ENCODE assay signal across 5 worm cellular contexts in the genomic region with DNA sequence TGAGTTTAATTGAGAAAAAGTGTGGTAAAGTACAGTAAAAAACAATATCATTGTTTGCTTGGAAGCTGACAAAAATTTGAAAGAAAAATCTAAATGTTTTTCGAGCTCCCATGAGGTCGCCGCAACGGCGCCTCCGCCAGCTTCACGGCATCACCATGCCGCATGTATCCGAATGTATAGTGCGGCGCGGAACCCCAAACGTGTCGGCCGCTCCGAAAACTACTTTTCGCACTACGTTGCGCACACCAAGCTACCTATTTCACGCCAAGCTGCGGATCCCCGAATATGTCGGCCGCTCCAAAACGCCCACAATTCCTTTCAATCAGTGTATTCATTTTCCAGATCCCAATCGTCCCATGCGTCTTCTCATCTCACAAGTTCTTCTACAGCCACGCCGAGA.
A peak's percentile ranks its signal among the peaks of the same experiment; 100 is the strongest.
TF ChIP-seq lines count a peak whose summit lies in the region.

No protein-coding gene starts in this region.

TF ChIP-seq in whole organism, L1 larva, 84 proteins besides CTCF, POLR2A, EP300 and RAD21:
- TF ChIP-seq pqm-1 (tag; optimal IDR thresholded peaks at IDR 0.05; lab: Kevin White, UChicago), result no peak
- TF ChIP-seq irx-1 (tag; optimal IDR thresholded peaks at IDR 0.05; lab: Kevin White, UChicago), result no peak
- TF ChIP-seq dpl-1 (GFP tag; optimal IDR thresholded peaks at IDR 0.05; lab: Kevin White, UChicago), result no peak
- TF ChIP-seq snpc-4 (tag; optimal IDR thresholded peaks at IDR 0.05; lab: Kevin White, UChicago), result peak; percentile 69
- TF ChIP-seq mep-1 (tag; optimal IDR thresholded peaks at IDR 0.05; lab: Kevin White, UChicago), result no peak
- no peak for TF ChIP-seq nhr-90 (tag; optimal IDR thresholded peaks at IDR 0.05; lab: Kevin White, UChicago; ENCODE audit: poor library complexity)
- TF ChIP-seq nhr-85 (tag; lab: Kevin White, UChicago), result peak; percentile 7
- no peak for TF ChIP-seq isw-1 (GFP tag; IDR thresholded peaks at IDR 0.05; lab: Robert Waterston, UW)
- no peak for TF ChIP-seq efl-1 (optimal IDR thresholded peaks at IDR 0.05; lab: Kevin White, UChicago)
- TF ChIP-seq efl-1 (GFP tag; optimal IDR thresholded peaks at IDR 0.05 in 1 of 2; lab: Kevin White, UChicago), result peak in 1 of 2 experiments; percentile 66
- TF ChIP-seq alr-1 (tag; optimal IDR thresholded peaks at IDR 0.05; lab: Kevin White, UChicago; ENCODE audit: borderline replicate concordance), result no peak
- no peak for TF ChIP-seq hlh-17 (GFP tag; optimal IDR thresholded peaks at IDR 0.05; lab: Kevin White, UChicago; ENCODE audit: borderline replicate concordance)
- no peak for TF ChIP-seq hpl-2 (GFP tag; optimal IDR thresholded peaks at IDR 0.05; lab: Kevin White, UChicago)

TF ChIP-seq in whole organism, L2 larva, 48 proteins besides CTCF, POLR2A, EP300 and RAD21:
- TF ChIP-seq snpc-4 (tag; optimal IDR thresholded peaks at IDR 0.05; lab: Kevin White, UChicago), result peak; percentile 47
- no peak for TF ChIP-seq nhr-21 (tag; optimal IDR thresholded peaks at IDR 0.05; lab: Kevin White, UChicago)
- TF ChIP-seq sma-3 (GFP tag; optimal IDR thresholded peaks at IDR 0.05; lab: Kevin White, UChicago), result no peak

TF ChIP-seq in whole organism, L3 larva, 47 proteins besides CTCF, POLR2A, EP300 and RAD21:
- TF ChIP-seq unc-62 (GFP tag; optimal IDR thresholded peaks at IDR 0.05; lab: Kevin White, UChicago) (no peak), snpc-4 (tag; optimal IDR thresholded peaks at IDR 0.05; lab: Kevin White, UChicago) (peak; percentile 36), hmg-11 (tag; optimal IDR thresholded peaks at IDR 0.05; lab: Kevin White, UChicago) (no peak), ceh-82 (tag; optimal IDR thresholded peaks at IDR 0.05; lab: Kevin White, UChicago) (no peak), nhr-76 (tag; optimal IDR thresholded peaks at IDR 0.05; lab: Kevin White, UChicago) (no peak), pha-4 (tag; optimal IDR thresholded peaks at IDR 0.05; lab: Kevin White, UChicago) (no peak)

TF ChIP-seq in whole organism, L4 larva, 104 proteins besides CTCF, POLR2A, EP300 and RAD21:
- TF ChIP-seq jun-1 (tag; optimal IDR thresholded peaks at IDR 0.05; lab: Kevin White, UChicago), result no peak
- TF ChIP-seq set-16 (GFP tag; IDR thresholded peaks at IDR 0.05; lab: Robert Waterston, UW), result peak; percentile 51

TF ChIP-seq in whole organism, young adult, 124 proteins besides CTCF, POLR2A, EP300 and RAD21:
- TF ChIP-seq hmg-1.2 (GFP tag; IDR thresholded peaks at IDR 0.05; lab: Robert Waterston, UW) (peak; percentile 45; the same call in 1 of the 2 replicates), pbrm-1 (GFP tag; IDR thresholded peaks at IDR 0.05; lab: Robert Waterston, UW) (no peak), snpc-1.1 (tag; optimal IDR thresholded peaks at IDR 0.05; lab: Kevin White, UChicago; ENCODE audit: insufficient read depth) (peak; percentile 21), zfh-2 (GFP tag; conservative IDR thresholded peaks at IDR 0.05; lab: Robert Waterston, UW) (peak; percentile 66; the same call in 1 of the 2 replicates), snpc-4 (GFP tag; optimal IDR thresholded peaks at IDR 0.05; lab: Kevin White, UChicago) (peak; percentile 45), snpc-4 (tag; optimal IDR thresholded peaks at IDR 0.05; lab: Kevin White, UChicago) (peak in 2 of 4 experiments; percentile 87 to 90)
